Fruit fly (Drosophila melanogaster) whole organism, embryonic: ENCODE measurements around the gene Gpdh3.
A peak's percentile ranks its signal among the peaks of the same experiment; 100 is the strongest.

ENCODE experiments used
- B-H2 ChIP-seq: fragments of 200-800 bp; sonication (Bioruptor generic); optimal IDR thresholded peaks from 2 replicates; lab custom pipeline; 2018; ENCODE audit warnings: missing biosample characterization, mild to moderate bottlenecking, missing genetic modification characterization
- Bteb2 ChIP-seq: fragments of 200-800 bp; sonication (Bioruptor generic); optimal IDR thresholded peaks from 2 replicates; lab custom pipeline; 2016; ENCODE audit warnings: missing biosample characterization, missing genetic modification characterization
- CG11247 ChIP-seq: fragments of 200-800 bp; sonication (Bioruptor generic); IDR thresholded peaks from 2 replicates; pipeline ENCODE4 v1.3.6; 2022; ENCODE audit warnings: missing biosample characterization, missing genetic modification characterization
- CG11398 ChIP-seq: fragments of 200-800 bp; sonication (Bioruptor generic); optimal IDR thresholded peaks from 2 replicates; lab custom pipeline; 2016; ENCODE audit warnings: missing biosample characterization, missing genetic modification characterization
- CG1233 ChIP-seq: fragments of 200-800 bp; sonication (Bioruptor generic); optimal IDR thresholded peaks from 4 replicates; lab custom pipeline; 2018; ENCODE audit warnings: missing biosample characterization, mild to moderate bottlenecking, missing genetic modification characterization
- CG13287 ChIP-seq: fragments of 200-800 bp; sonication (Bioruptor generic); IDR thresholded peaks from 2 replicates; pipeline ENCODE4 v1.3.6; 2022; ENCODE audit warnings: missing biosample characterization, missing genetic modification characterization; ENCODE audit not compliant: partially characterized antibody
- CG15601 ChIP-seq: fragments of 200-800 bp; sonication (Bioruptor generic); optimal IDR thresholded peaks from 3 replicates; lab custom pipeline; 2019; ENCODE audit warnings: missing biosample characterization, mild to moderate bottlenecking, missing genetic modification characterization, moderate library complexity
- CG17186 ChIP-seq: fragments of 200-800 bp; sonication (Bioruptor generic); optimal IDR thresholded peaks from 3 replicates; lab custom pipeline; 2017; ENCODE audit warnings: missing biosample characterization, missing genetic modification reagents, missing genetic modification characterization
- CG17361 ChIP-seq: fragments of 200-800 bp; sonication (Bioruptor generic); IDR thresholded peaks from 3 replicates; pipeline ENCODE4 v1.3.6; 2022; ENCODE audit warnings: missing biosample characterization, missing genetic modification characterization
- CG18476 ChIP-seq: fragments of 200-800 bp; sonication (Bioruptor generic); optimal IDR thresholded peaks from 2 replicates; lab custom pipeline; 2016; ENCODE audit warnings: missing biosample characterization, mild to moderate bottlenecking, missing genetic modification characterization
- CG2678 ChIP-seq: fragments of 200-800 bp; sonication (Bioruptor generic); optimal IDR thresholded peaks from 3 replicates; lab custom pipeline; 2019; ENCODE audit warnings: missing biosample characterization, mild to moderate bottlenecking, missing genetic modification characterization, moderate library complexity
- CG31224 ChIP-seq: fragments of 200-800 bp; sonication (Bioruptor generic); IDR thresholded peaks from 2 replicates; pipeline ENCODE4 v1.3.6; 2022; ENCODE audit warnings: missing biosample characterization, missing genetic modification characterization
- CG31441 ChIP-seq: fragments of 200-800 bp; sonication (Bioruptor generic); IDR thresholded peaks from 2 replicates; pipeline ENCODE4 v1.3.6; 2022; ENCODE audit warnings: missing biosample characterization, missing genetic modification characterization
- CG34422 ChIP-seq: fragments of 200-800 bp; sonication (Bioruptor generic); IDR thresholded peaks from 3 replicates; pipeline ENCODE4 v1.3.6; 2022; ENCODE audit warnings: missing biosample characterization, missing genetic modification characterization
- CG4282 ChIP-seq: fragments of 200-800 bp; sonication (Bioruptor generic); optimal IDR thresholded peaks from 2 replicates; lab custom pipeline; 2016; ENCODE audit warnings: missing biosample characterization, missing genetic modification characterization
- CG6654 ChIP-seq: fragments of 200-800 bp; sonication (Bioruptor generic); optimal IDR thresholded peaks from 2 replicates; lab custom pipeline; 2017; ENCODE audit warnings: missing biosample characterization, mild to moderate bottlenecking, missing genetic modification characterization
- CG7786 ChIP-seq: fragments of 200-800 bp; sonication (Bioruptor generic); optimal IDR thresholded peaks from 2 replicates; lab custom pipeline; 2016; ENCODE audit warnings: missing biosample characterization, missing genetic modification characterization
- CG7963 ChIP-seq: fragments of 200-800 bp; sonication (Bioruptor generic); IDR thresholded peaks from 3 replicates; pipeline ENCODE4 v1.3.6; 2022; ENCODE audit warnings: missing biosample characterization, missing genetic modification characterization; ENCODE audit not compliant: partially characterized antibody
- CG8359 ChIP-seq: fragments of 200-800 bp; sonication (Bioruptor generic); optimal IDR thresholded peaks from 2 replicates; lab custom pipeline; 2017; ENCODE audit warnings: missing biosample characterization, mild to moderate bottlenecking, missing genetic modification characterization, borderline replicate concordance
- CG8944 ChIP-seq: fragments of 200-800 bp; sonication (Bioruptor generic); optimal IDR thresholded peaks from 3 replicates; lab custom pipeline; 2016; ENCODE audit warnings: missing biosample characterization, missing genetic modification characterization
- Dbx ChIP-seq: fragments of 200-800 bp; sonication (Bioruptor generic); IDR thresholded peaks from 3 replicates; pipeline ENCODE4 v1.3.6; 2022; ENCODE audit warnings: missing biosample characterization, missing genetic modification characterization
- ERR ChIP-seq: fragments of 200-800 bp; sonication (Bioruptor generic); optimal IDR thresholded peaks from 2 replicates; lab custom pipeline; 2016; ENCODE audit warnings: missing biosample characterization, missing genetic modification characterization
- Elba2 ChIP-seq: fragments of 200-800 bp; sonication (Bioruptor generic); optimal IDR thresholded peaks from 3 replicates; lab custom pipeline; 2016; ENCODE audit warnings: missing biosample characterization, missing genetic modification characterization
- Ets65A ChIP-seq: fragments of 200-800 bp; sonication (Bioruptor generic); peaks from one replicate; lab custom pipeline; 2016; ENCODE audit warnings: missing biosample characterization, missing genetic modification characterization
- Gsc ChIP-seq: fragments of 200-800 bp; sonication (Bioruptor generic); IDR thresholded peaks from 2 replicates; pipeline ENCODE4 v1.3.6; 2022; ENCODE audit warnings: missing biosample characterization, missing genetic modification characterization
- Kr ChIP-seq: fragments of 200-800 bp; sonication (Bioruptor generic); optimal IDR thresholded peaks from 2 replicates; lab custom pipeline; 2017; ENCODE audit warnings: missing biosample characterization, mild to moderate bottlenecking, missing genetic modification characterization
- Lpt ChIP-seq: fragments of >200 bp; optimal IDR thresholded peaks from 2 replicates; lab custom pipeline; 2018; ENCODE audit warnings: missing biosample characterization, missing genetic modification characterization
- Max ChIP-seq: fragments of 200-800 bp; sonication (Bioruptor generic); optimal IDR thresholded peaks from 2 replicates; lab custom pipeline; 2016; ENCODE audit warnings: missing biosample characterization, mild to moderate bottlenecking, missing genetic modification characterization
- Rfx ChIP-seq: fragments of 200-800 bp; sonication (Bioruptor generic); IDR thresholded peaks from 2 replicates; pipeline ENCODE4 v1.3.6; 2022; ENCODE audit warnings: missing biosample characterization, missing genetic modification characterization
- aop ChIP-seq: fragments of 200-800 bp; sonication (Bioruptor generic); IDR thresholded peaks from 2 replicates; pipeline ENCODE4 v1.3.6; 2022; ENCODE audit warnings: missing biosample characterization, missing genetic modification characterization
- ase ChIP-seq: fragments of 200-800 bp; sonication (Bioruptor generic); IDR thresholded peaks from 3 replicates; pipeline ENCODE4 v1.3.6; 2022; ENCODE audit warnings: missing biosample characterization, missing genetic modification characterization
- ato ChIP-seq: fragments of 200-800 bp; sonication (Bioruptor generic); IDR thresholded peaks from 2 replicates; pipeline ENCODE4 v1.3.6; 2022; ENCODE audit warnings: missing biosample characterization, missing genetic modification characterization; ENCODE audit not compliant: partially characterized antibody
- bigmax ChIP-seq: fragments of 200-800 bp; sonication (Bioruptor generic); optimal IDR thresholded peaks from 2 replicates; lab custom pipeline; 2018; ENCODE audit warnings: missing biosample characterization, mild to moderate bottlenecking, missing genetic modification characterization
- chm ChIP-seq: fragments of 200-800 bp; sonication (Bioruptor generic); IDR thresholded peaks from 2 replicates; pipeline ENCODE4 v1.3.6; 2022; ENCODE audit warnings: missing biosample characterization, missing genetic modification characterization
- crc ChIP-seq: fragments of 200-800 bp; sonication (Bioruptor generic); optimal IDR thresholded peaks from 2 replicates; lab custom pipeline; 2016; ENCODE audit warnings: missing biosample characterization, missing genetic modification characterization
- crol ChIP-seq: fragments of 200-800 bp; sonication (Bioruptor generic); IDR thresholded peaks from 2 replicates; pipeline ENCODE4 v1.3.6; 2022; ENCODE audit warnings: missing biosample characterization, missing genetic modification characterization
- danr ChIP-seq: fragments of 200-800 bp; sonication (Bioruptor generic); IDR thresholded peaks from 2 replicates; pipeline ENCODE4 v1.3.6; 2022; ENCODE audit warnings: missing biosample characterization, missing genetic modification characterization
- disco-r ChIP-seq: fragments of 200-800 bp; sonication (Bioruptor generic); optimal IDR thresholded peaks from 2 replicates; lab custom pipeline; 2016; ENCODE audit warnings: missing biosample characterization, missing genetic modification characterization
- gfzf ChIP-seq: fragments of 200-800 bp; sonication (Bioruptor generic); optimal IDR thresholded peaks from 2 replicates; lab custom pipeline; 2016; ENCODE audit warnings: missing biosample characterization, mild to moderate bottlenecking, missing genetic modification characterization, moderate library complexity
- h ChIP-seq: fragments of >200 bp; optimal IDR thresholded peaks from 2 replicates; lab custom pipeline; 2017
- p53 ChIP-seq: fragments of 200-800 bp; sonication (Bioruptor generic); optimal IDR thresholded peaks from 2 replicates; lab custom pipeline; 2016; ENCODE audit warnings: missing biosample characterization, missing genetic modification characterization
- pb ChIP-seq: fragments of 200-800 bp; sonication (Bioruptor generic); optimal IDR thresholded peaks from 3 replicates; lab custom pipeline; 2016; ENCODE audit warnings: missing biosample characterization, missing genetic modification characterization
- pfk ChIP-seq: fragments of 200-800 bp; sonication (Bioruptor generic); optimal IDR thresholded peaks from 2 replicates; lab custom pipeline; 2018; ENCODE audit warnings: missing biosample characterization, mild to moderate bottlenecking, missing genetic modification characterization, moderate library complexity
- psq ChIP-seq: fragments of 200-800 bp; sonication (Bioruptor generic); optimal IDR thresholded peaks from 2 replicates; lab custom pipeline; 2017; ENCODE audit warnings: missing biosample characterization, missing genetic modification characterization
- run ChIP-seq: fragments of 200-800 bp; sonication (Bioruptor generic); optimal IDR thresholded peaks from 3 replicates; lab custom pipeline; 2018; ENCODE audit warnings: missing biosample characterization, mild to moderate bottlenecking, missing genetic modification characterization
- salm ChIP-seq: fragments of 200-800 bp; sonication (Bioruptor generic); optimal IDR thresholded peaks from 2 replicates; lab custom pipeline; 2018; ENCODE audit warnings: missing biosample characterization, mild to moderate bottlenecking, missing genetic modification characterization
- sug ChIP-seq: fragments of 200-800 bp; optimal IDR thresholded peaks from 2 replicates; lab custom pipeline; 2019; ENCODE audit warnings: missing biosample characterization, mild to moderate bottlenecking, missing genetic modification characterization, moderate library complexity
- tna ChIP-seq: fragments of 200-800 bp; sonication (Bioruptor generic); IDR thresholded peaks from 2 replicates; pipeline ENCODE4 v1.3.6; 2022; ENCODE audit warnings: missing biosample characterization, missing genetic modification characterization; ENCODE audit not compliant: partially characterized antibody
- usp ChIP-seq: fragments of >200 bp; optimal IDR thresholded peaks from 2 replicates; lab custom pipeline; 2017; ENCODE audit warnings: missing biosample characterization, missing genetic modification characterization
- vnd ChIP-seq: fragments of 200-800 bp; sonication (Bioruptor generic); IDR thresholded peaks from 3 replicates; pipeline ENCODE4 v1.3.6; 2022; ENCODE audit warnings: missing biosample characterization, missing genetic modification characterization; ENCODE audit not compliant: partially characterized antibody
- wor ChIP-seq: fragments of 200-800 bp; sonication (Bioruptor generic); IDR thresholded peaks from 2 replicates; pipeline ENCODE4 v1.3.6; 2022; ENCODE audit warnings: missing biosample characterization, missing genetic modification characterization
- zfh1 ChIP-seq: fragments of 200-800 bp; sonication (Bioruptor generic); IDR thresholded peaks from 3 replicates; pipeline ENCODE4 v1.3.6; 2022; ENCODE audit warnings: missing biosample characterization, missing genetic modification characterization

Gene Gpdh3

DNA sequence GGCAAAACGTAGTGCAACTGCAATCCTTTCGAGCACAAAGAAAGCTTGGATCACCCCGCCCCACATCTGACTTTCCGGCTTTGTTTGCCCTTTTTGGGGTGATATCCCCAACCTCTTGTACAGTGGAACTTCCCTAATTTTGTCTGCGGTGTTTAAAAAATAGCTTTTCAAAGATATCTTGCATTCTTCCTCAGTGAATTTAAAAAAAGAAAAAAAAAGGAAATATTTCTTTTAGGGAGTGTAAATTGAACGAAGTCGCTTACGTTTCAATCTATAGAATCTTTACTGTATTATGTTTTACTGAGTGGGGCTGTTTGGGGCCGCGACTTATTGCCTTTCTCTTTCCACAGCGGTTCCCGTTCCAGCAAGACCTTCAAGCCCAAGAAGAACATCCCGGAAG, 39.8 kb downstream of the Gpdh3 start (continued):
- TF ChIP-seq crc (GFP tag; lab: Kevin White, UChicago) (peak; percentile 73), CG17186 (GFP tag; lab: Kevin White, UChicago) (no peak), CG13287 (GFP tag; lab: Robert Waterston, UW) (no peak), Gsc (GFP tag; lab: Robert Waterston, UW) (no peak), Bteb2 (peak; percentile 34), disco-r (GFP tag; lab: Kevin White, UChicago) (no peak), B-H2 (GFP tag; lab: Kevin White, UChicago) (no peak), psq (no peak), crol (GFP tag; lab: Robert Waterston, UW) (no peak), vnd (GFP tag; lab: Robert Waterston, UW) (no peak), CG4282 (GFP tag; lab: Kevin White, UChicago) (no peak), chm (GFP tag; lab: Robert Waterston, UW) (0 out of 2 replicates have a peak, but pooled peaks have one; percentile 11), ase (GFP tag; lab: Robert Waterston, UW) (peak; percentile 56; the same call in 1 of the 3 replicates), CG6654 (GFP tag; lab: Kevin White, UChicago) (no peak), ERR (GFP tag; lab: Kevin White, UChicago) (peak; percentile 48), CG17361 (GFP tag; lab: Robert Waterston, UW) (peak; percentile 47; the same call in 1 of the 3 replicates), Dbx (peak; percentile 70; the same call in 2 of the 3 replicates), CG7963 (GFP tag; lab: Robert Waterston, UW) (no peak), h (no peak), CG11398 (no peak), pfk (GFP tag; lab: Kevin White, UChicago) (no peak), usp (GFP tag; lab: Kevin White, UChicago) (no peak), CG18476 (GFP tag; lab: Kevin White, UChicago) (peak; percentile 0), CG7786 (peak; percentile 52), CG31441 (peak; percentile 56), CG11247 (GFP tag; lab: Robert Waterston, UW) (peak; percentile 63; the same call in 1 of the 2 replicates), pb (GFP tag; lab: Kevin White, UChicago) (peak; percentile 42), CG31224 (GFP tag; lab: Robert Waterston, UW) (peak; percentile 54; the same call in 1 of the 2 replicates), ato (GFP tag; lab: Robert Waterston, UW) (no peak), tna (GFP tag; lab: Robert Waterston, UW) (no peak), Rfx (GFP tag; lab: Robert Waterston, UW) (peak; percentile 84), CG34422 (GFP tag; lab: Robert Waterston, UW) (peak; percentile 82), Lpt (no peak), CG2678 (tag; lab: Kevin White, UChicago) (peak; percentile 73), bigmax (GFP tag; lab: Kevin White, UChicago) (no peak), aop (GFP tag; lab: Robert Waterston, UW) (no peak), Max (GFP tag; lab: Kevin White, UChicago) (no peak), CG1233 (GFP tag; lab: Kevin White, UChicago) (peak; percentile 12), wor (GFP tag; lab: Robert Waterston, UW) (no peak), Elba2 (GFP tag; lab: Kevin White, UChicago) (no peak), sug (tag; lab: Kevin White, UChicago) (peak; percentile 26), gfzf (GFP tag; lab: Kevin White, UChicago) (no peak), danr (GFP tag; lab: Robert Waterston, UW) (peak; percentile 64; the same call in 1 of the 2 replicates), p53 (no peak), CG15601 (no peak), CG8944 (GFP tag; lab: Kevin White, UChicago) (peak; percentile 46), salm (tag; lab: Kevin White, UChicago) (peak; percentile 17), CG8359 (GFP tag; lab: Kevin White, UChicago) (no peak), zfh1 (GFP tag; lab: Robert Waterston, UW) (peak; percentile 61; the same call in 2 of the 3 replicates), Ets65A (GFP tag; lab: Kevin White, UChicago) (no peak), Kr (no peak), run (tag; lab: Kevin White, UChicago) (no peak)
